Fruit fly (Drosophila melanogaster) whole organism: ENCODE measurements around the gene Ilp6.

Source experiments
- CG8478 ChIP-seq: fragments of >200 bp; optimal IDR thresholded peaks from 2 replicates; lab custom pipeline; 2018; ENCODE audit warnings: inconsistent platforms
- Dll ChIP-seq: fragments of >200 bp; optimal IDR thresholded peaks from 2 replicates; lab custom pipeline; 2017
- pan ChIP-seq: fragments of >200 bp; optimal IDR thresholded peaks from 2 replicates; lab custom pipeline; 2017
- usp ChIP-seq: fragments of >200 bp; optimal IDR thresholded peaks from 2 replicates; lab custom pipeline; 2017; ENCODE audit warnings: missing biosample characterization, missing genetic modification characterization, mixed read lengths

dm6 chrX:2334025-2334424 lies 433 bp downstream of the Ilp6 start:
- TF ChIP-seq CG8478 (lab: Kevin White, UChicago) (no peak), Dll (lab: Kevin White, UChicago) (no peak), usp (GFP tag; lab: Kevin White, UChicago) (no peak), pan (no peak)
